Worm (Caenorhabditis elegans) whole organism, early embryonic: Measurements from ENCODE around the gene saps-1.

ENCODE experiments used
- B0310.2 ChIP-seq: sonication (generic microtip); optimal IDR thresholded peaks from 2 replicates; lab custom pipeline; 2016; ENCODE audit warnings: mild to moderate bottlenecking, missing genetic modification characterization, missing compliant biosample characterization
- F13C5.2 ChIP-seq: sonication (generic microtip); optimal IDR thresholded peaks from 2 replicates; lab custom pipeline; 2017; ENCODE audit warnings: mild to moderate bottlenecking, missing genetic modification characterization, inconsistent platforms, missing compliant biosample characterization
- aly-1 ChIP-seq: sonication (generic microtip); optimal IDR thresholded peaks from 2 replicates; lab custom pipeline; 2016; ENCODE audit warnings: missing genetic modification characterization, missing compliant biosample characterization
- ama-1 ChIP-seq: fragments of 150-350 bp; optimal IDR thresholded peaks from 2 replicates; lab custom pipeline; 2014
- ceh-13 ChIP-seq: fragments of 200-800 bp; sonication (Bioruptor generic); optimal IDR thresholded peaks from 2 replicates; lab custom pipeline; 2018; ENCODE audit warnings: mild to moderate bottlenecking, missing genetic modification characterization, missing compliant biosample characterization
- ceh-36 ChIP-seq: sonication (generic microtip); optimal IDR thresholded peaks from 2 replicates; lab custom pipeline; 2016; ENCODE audit warnings: missing genetic modification characterization, inconsistent platforms, missing compliant biosample characterization
- ets-7 ChIP-seq: sonication (generic microtip); optimal IDR thresholded peaks from 2 replicates; lab custom pipeline; 2016; ENCODE audit warnings: missing genotype, missing genetic modification characterization, missing compliant biosample characterization
- flt-1 ChIP-seq: fragments of 200-800 bp; sonication (Bioruptor generic); IDR thresholded peaks from 2 replicates; pipeline ENCODE4 v1.3.6; 2022; ENCODE audit warnings: missing genetic modification characterization, missing compliant biosample characterization
- hmbx-1 ChIP-seq: sonication (generic microtip); optimal IDR thresholded peaks from 2 replicates; lab custom pipeline; 2016; ENCODE audit warnings: mild to moderate bottlenecking, missing genetic modification characterization, missing compliant biosample characterization
- hmg-4 ChIP-seq: fragments of 200-800 bp; sonication (Bioruptor generic); optimal IDR thresholded peaks from 2 replicates; lab custom pipeline; 2018; ENCODE audit warnings: mild to moderate bottlenecking, missing genetic modification characterization, missing compliant biosample characterization
- hnd-1 ChIP-seq: sonication (generic microtip); optimal IDR thresholded peaks from 2 replicates; lab custom pipeline; 2016; ENCODE audit warnings: missing genetic modification characterization, missing compliant biosample characterization
- pes-1 ChIP-seq: fragments of 200-800 bp; sonication (Bioruptor generic); IDR thresholded peaks from 2 replicates; pipeline ENCODE4 v1.3.6; 2022; ENCODE audit warnings: missing genetic modification reagents, missing genetic modification characterization, missing compliant biosample characterization
- scrt-1 ChIP-seq: fragments of 200-800 bp; sonication (Bioruptor generic); IDR thresholded peaks from 2 replicates; pipeline ENCODE4 v1.3.6; 2022; ENCODE audit warnings: missing genetic modification characterization, missing compliant biosample characterization
- sea-1 ChIP-seq: fragments of 200-800 bp; sonication (Bioruptor generic); conservative IDR thresholded peaks from 2 replicates; pipeline ENCODE4 v1.3.6; 2022; ENCODE audit warnings: missing genetic modification characterization, missing compliant biosample characterization
- tbx-11 ChIP-seq: fragments of 200-800 bp; sonication (Bioruptor generic); IDR thresholded peaks from 2 replicates; pipeline ENCODE4 v1.3.6; 2022; ENCODE audit warnings: missing genetic modification characterization, missing compliant biosample characterization
- tbx-37 ChIP-seq: fragments of 200-800 bp; sonication (Bioruptor generic); conservative IDR thresholded peaks from 2 replicates; pipeline ENCODE4 v1.3.6; 2022; ENCODE audit warnings: missing genetic modification reagents, missing genetic modification characterization, missing compliant biosample characterization
- tra-4 ChIP-seq: sonication (generic microtip); optimal IDR thresholded peaks from 2 replicates; lab custom pipeline; 2017; ENCODE audit warnings: missing genetic modification characterization, missing compliant biosample characterization

saps-1 gene

ce11 chrII:11286445-11286844, 11.0 kb upstream of the saps-1 start:
- TF ChIP-seq ceh-36 (tag; lab: Kevin White, UChicago) (no peak), ets-7 (tag; lab: Kevin White, UChicago) (no peak), F13C5.2 (tag; lab: Kevin White, UChicago) (no peak), ceh-13 (GFP tag; lab: Kevin White, UChicago) (no peak), B0310.2 (tag; lab: Kevin White, UChicago) (no peak), hmg-4 (no peak), tbx-11 (GFP tag; lab: Robert Waterston, UW) (no peak)

- no peak for TF ChIP-seq hnd-1 (tag; lab: Kevin White, UChicago)
- TF ChIP-seq ets-7 (tag; lab: Kevin White, UChicago), result peak; percentile 73
Measured at ce11 chrII:11288148-11288547, 9.3 kb upstream of the saps-1 start.

- TF ChIP-seq F13C5.2 (tag; lab: Kevin White, UChicago), result no peak
- peak; percentile 56; the same call in 1 of the 2 replicates for TF ChIP-seq tbx-37 (GFP tag; lab: Robert Waterston, UW)
Measured at ce11 chrII:11290109-11290784, 7.2 kb upstream of the saps-1 start, which contains the start of gene C47G2.3. C47G2.3 (minus strand) TSS chrII:11290159.

- no peak for TF ChIP-seq flt-1 (GFP tag; lab: Robert Waterston, UW)
- peak; percentile 4 for TF ChIP-seq F13C5.2 (tag; lab: Kevin White, UChicago)
- TF ChIP-seq hmg-4, result no peak
- TF ChIP-seq B0310.2 (tag; lab: Kevin White, UChicago), result no peak
- no peak for TF ChIP-seq scrt-1 (GFP tag; lab: Robert Waterston, UW)
- no peak for TF ChIP-seq ceh-36 (tag; lab: Kevin White, UChicago)
- no peak for TF ChIP-seq ceh-13 (GFP tag; lab: Kevin White, UChicago)
Measured at ce11 chrII:11293433-11293832, 4.1 kb upstream of the saps-1 start, which contains the start of gene C47G2.4. C47G2.4 (minus strand) TSS chrII:11293606.

ce11 chrII:11301059-11301458, 3.6 kb downstream of the saps-1 start, which contains the start of gene raga-1:
raga-1 (plus strand) TSS chrII:11301359.
- TF ChIP-seq hnd-1 (tag; lab: Kevin White, UChicago) (no peak), ceh-13 (GFP tag; lab: Kevin White, UChicago) (no peak), flt-1 (GFP tag; lab: Robert Waterston, UW) (no peak), hmg-4 (no peak)

- TF ChIP-seq sea-1 (no peak), aly-1 (tag; lab: Kevin White, UChicago) (no peak), flt-1 (GFP tag; lab: Robert Waterston, UW) (no peak), ama-1 (no peak), tra-4 (tag; lab: Kevin White, UChicago) (no peak), ceh-13 (GFP tag; lab: Kevin White, UChicago) (no peak), ceh-36 (tag; lab: Kevin White, UChicago) (no peak), hmbx-1 (tag; lab: Kevin White, UChicago) (no peak), ets-7 (tag; lab: Kevin White, UChicago) (no peak), B0310.2 (tag; lab: Kevin White, UChicago) (no peak), scrt-1 (GFP tag; lab: Robert Waterston, UW) (no peak), tbx-11 (GFP tag; lab: Robert Waterston, UW) (no peak), tbx-37 (GFP tag; lab: Robert Waterston, UW) (no peak), F13C5.2 (tag; lab: Kevin White, UChicago) (no peak), pes-1 (GFP tag; lab: Robert Waterston, UW) (no peak)
Measured at ce11 chrII:11302591-11302990, 5.1 kb downstream of the saps-1 start, which contains the start of gene samp-1. samp-1 (plus strand) TSS chrII:11302891.

- TF ChIP-seq sea-1 (no peak), ceh-13 (GFP tag; lab: Kevin White, UChicago) (no peak), hmbx-1 (tag; lab: Kevin White, UChicago) (no peak), F13C5.2 (tag; lab: Kevin White, UChicago) (no peak), hmg-4 (no peak), ceh-36 (tag; lab: Kevin White, UChicago) (no peak), aly-1 (tag; lab: Kevin White, UChicago) (no peak), B0310.2 (tag; lab: Kevin White, UChicago) (no peak), ama-1 (no peak)
Measured at ce11 chrII:11305627-11306449, 8.3 kb downstream of the saps-1 start, which contains the start of gene rsf-1. rsf-1 (plus strand) TSS chrII:11306399.

- TF ChIP-seq ama-1 (no peak), tbx-37 (GFP tag; lab: Robert Waterston, UW) (no peak), flt-1 (GFP tag; lab: Robert Waterston, UW) (no peak), F13C5.2 (tag; lab: Kevin White, UChicago) (no peak), scrt-1 (GFP tag; lab: Robert Waterston, UW) (no peak), hmg-4 (no peak), pes-1 (GFP tag; lab: Robert Waterston, UW) (no peak), hmbx-1 (tag; lab: Kevin White, UChicago) (no peak), ceh-36 (tag; lab: Kevin White, UChicago) (no peak), aly-1 (tag; lab: Kevin White, UChicago) (no peak), sea-1 (no peak), tra-4 (tag; lab: Kevin White, UChicago) (no peak), ets-7 (tag; lab: Kevin White, UChicago) (no peak), ceh-13 (GFP tag; lab: Kevin White, UChicago) (no peak)
Measured at ce11 chrII:11307332-11307731, 9.8 kb downstream of the saps-1 start.
